Fruit fly (Drosophila melanogaster): ENCODE data around the gene vkg.
A peak's percentile ranks its signal among the peaks of the same experiment; 100 is the strongest.

vkg gene

dm6 chr2L:4997401-4998259, 30.4 kb downstream of the vkg start:
- TF ChIP-seq Lpt (GFP tag; optimal IDR thresholded peaks at IDR 0.05) (peak; percentile 100), fd59A (GFP tag; optimal IDR thresholded peaks at IDR 0.05) (peak; percentile 98), Eip93F (GFP tag; optimal IDR thresholded peaks at IDR 0.05) (peak; percentile 95), salr (GFP tag; optimal IDR thresholded peaks at IDR 0.05) (peak; percentile 98 to 99), CG8319 (GFP tag; optimal IDR thresholded peaks at IDR 0.05) (peak; percentile 98), CG11902 (GFP tag; optimal IDR thresholded peaks at IDR 0.05) (peak; percentile 99), CG3032 (tag; optimal IDR thresholded peaks at IDR 0.05) (peak; percentile 99), Blimp-1 (GFP tag; optimal IDR thresholded peaks at IDR 0.05) (peak; percentile 97), Sox14 (GFP tag; optimal IDR thresholded peaks at IDR 0.05) (peak; percentile 99), CG6276 (GFP tag; optimal IDR thresholded peaks at IDR 0.05) (peak; percentile 100), Met (GFP tag; optimal IDR thresholded peaks at IDR 0.05) (peak; percentile 99), Gug (GFP tag; IDR thresholded peaks at IDR 0.05) (peak; percentile 99), eg (GFP tag; IDR thresholded peaks at IDR 0.05) (peak; percentile 99), Ets96B (tag; optimal IDR thresholded peaks at IDR 0.05) (peak; percentile 99), achi (GFP tag; optimal IDR thresholded peaks at IDR 0.05) (peak; percentile 98), Hr4 (GFP tag; optimal IDR thresholded peaks at IDR 0.05) (peak; percentile 100), Ets21C (GFP tag; optimal IDR thresholded peaks at IDR 0.05) (peak; percentile 99), pdm3 (GFP tag; optimal IDR thresholded peaks at IDR 0.05) (peak; percentile 99), CG11762 (GFP tag; optimal IDR thresholded peaks at IDR 0.05; ENCODE audit: insufficient read depth) (peak; percentile 99), Sox15 (GFP tag; optimal IDR thresholded peaks at IDR 0.05) (peak; percentile 99), Hr39 (GFP tag; optimal IDR thresholded peaks at IDR 0.05) (peak; percentile 99), CG32006 (GFP tag; optimal IDR thresholded peaks at IDR 0.05) (peak; percentile 100), fd85E (GFP tag; optimal IDR thresholded peaks at IDR 0.05) (peak; percentile 98), CG31627 (GFP tag; optimal IDR thresholded peaks at IDR 0.05) (peak; percentile 99), CG10669 (GFP tag; optimal IDR thresholded peaks at IDR 0.05) (peak; percentile 99), CG9139 (GFP tag; optimal IDR thresholded peaks at IDR 0.05) (peak; percentile 96), net (GFP tag; optimal IDR thresholded peaks at IDR 0.05) (peak; percentile 99), Smox (GFP tag; optimal IDR thresholded peaks at IDR 0.05) (peak; percentile 99), ss (GFP tag; optimal IDR thresholded peaks at IDR 0.05) (peak; percentile 95 to 98), spab (GFP tag; optimal IDR thresholded peaks at IDR 0.05) (peak; percentile 99), CG6163 (GFP tag; IDR thresholded peaks at IDR 0.05) (peak; percentile 100), CG8119 (GFP tag; IDR thresholded peaks at IDR 0.05) (peak; percentile 99), CG10631 (GFP tag; optimal IDR thresholded peaks at IDR 0.05) (peak; percentile 99), cyc (GFP tag; optimal IDR thresholded peaks at IDR 0.05) (peak; percentile 99), fkh (GFP tag; optimal IDR thresholded peaks at IDR 0.05) (peak; percentile 90), OdsH (GFP tag; optimal IDR thresholded peaks at IDR 0.05) (peak; percentile 99), CG4318 (GFP tag; optimal IDR thresholded peaks at IDR 0.05) (peak; percentile 99), CG1621 (tag; optimal IDR thresholded peaks at IDR 0.05) (peak; percentile 99), Sox102F (GFP tag; optimal IDR thresholded peaks at IDR 0.05) (peak; percentile 99), CG3919 (GFP tag; optimal IDR thresholded peaks at IDR 0.05) (peak; percentile 100), svp (GFP tag) (peak; percentile 100), CG6854 (GFP tag; optimal IDR thresholded peaks at IDR 0.05) (peak; percentile 98), lz (GFP tag; optimal IDR thresholded peaks at IDR 0.05) (peak; percentile 99), Eip75B (GFP tag; optimal IDR thresholded peaks at IDR 0.05) (peak; percentile 99), esn (GFP tag; optimal IDR thresholded peaks at IDR 0.05) (peak; percentile 99), CG16779 (tag; optimal IDR thresholded peaks at IDR 0.05) (peak; percentile 99), CG15336 (GFP tag; IDR thresholded peaks at IDR 0.05) (peak; percentile 99), CG8632 (GFP tag; optimal IDR thresholded peaks at IDR 0.05) (peak; percentile 99), Eip78C (GFP tag) (peak; percentile 100), topi (GFP tag; optimal IDR thresholded peaks at IDR 0.05) (peak; percentile 99)

Data from whole organism, prepupa.